Fruit fly (Drosophila melanogaster) whole organism, embryonic: ENCODE data around the gene ppk.

ENCODE experiments used
- Abd-B ChIP-seq: fragments of 200-800 bp; sonication (Bioruptor generic); optimal IDR thresholded peaks from 2 replicates; lab custom pipeline; 2018; ENCODE audit warnings: missing biosample characterization, mild to moderate bottlenecking, missing genetic modification characterization, moderate library complexity
- Atf3 ChIP-seq: fragments of 200-800 bp; sonication (Bioruptor generic); optimal IDR thresholded peaks from 3 replicates; lab custom pipeline; 2016; ENCODE audit warnings: missing biosample characterization, missing genetic modification characterization
- Awh ChIP-seq: fragments of 200-800 bp; sonication (Bioruptor generic); IDR thresholded peaks from 2 replicates; pipeline ENCODE4, ENCODE4 v1.3.6; 2022; ENCODE audit warnings: missing biosample characterization, missing genetic modification characterization
- CG10267 ChIP-seq: fragments of 200-800 bp; sonication (Bioruptor generic); optimal IDR thresholded peaks from 2 replicates; lab custom pipeline; 2018; ENCODE audit warnings: missing biosample characterization, mild to moderate bottlenecking, missing genetic modification characterization, moderate library complexity
- CG12769 ChIP-seq: fragments of 200-800 bp; sonication (Bioruptor generic); optimal IDR thresholded peaks from 2 replicates; lab custom pipeline; 2019; ENCODE audit warnings: missing biosample characterization, mild to moderate bottlenecking, missing genetic modification characterization, moderate library complexity
- CG13424 ChIP-seq: fragments of 200-800 bp; sonication (Bioruptor generic); optimal IDR thresholded peaks from 2 replicates; lab custom pipeline; 2019; ENCODE audit warnings: missing biosample characterization, mild to moderate bottlenecking, missing genetic modification characterization, moderate library complexity
- CG14965 ChIP-seq: fragments of 200-800 bp; sonication (Bioruptor generic); optimal IDR thresholded peaks from 2 replicates; lab custom pipeline; 2016; ENCODE audit warnings: missing biosample characterization, missing genetic modification characterization, borderline replicate concordance
- CG17612 ChIP-seq: fragments of 200-800 bp; sonication (Bioruptor generic); IDR thresholded peaks from 2 replicates; pipeline ENCODE4 v1.3.6; 2022; ENCODE audit warnings: missing biosample characterization, missing genetic modification characterization
- CG2202 ChIP-seq: fragments of 200-800 bp; sonication (Bioruptor generic); optimal IDR thresholded peaks from 2 replicates; lab custom pipeline; 2018; ENCODE audit warnings: missing biosample characterization, mild to moderate bottlenecking, missing genetic modification characterization
- CG4404 ChIP-seq: fragments of 200-800 bp; sonication (Bioruptor generic); IDR thresholded peaks from 2 replicates; pipeline ENCODE4 v1.3.6; 2022; ENCODE audit warnings: missing biosample characterization, missing genetic modification characterization
- CG8290 ChIP-seq, 3 experiments: fragments of 200-800 bp; sonication (Bioruptor generic); optimal IDR thresholded peaks; 2 replicates each; lab custom pipeline; 2016 to 2019; ENCODE audit warnings: missing biosample characterization in 3 of 3, missing genetic modification characterization in 3 of 3, mild to moderate bottlenecking in 2 of 3, moderate library complexity in 1 of 3
- Dp ChIP-seq: fragments of 200-800 bp; sonication (Bioruptor generic); optimal IDR thresholded peaks from 2 replicates; lab custom pipeline; 2018; ENCODE audit warnings: missing biosample characterization, mild to moderate bottlenecking, missing genetic modification characterization, moderate library complexity
- Ets65A ChIP-seq: fragments of 200-800 bp; sonication (Bioruptor generic); peaks from one replicate; lab custom pipeline; 2016; ENCODE audit warnings: missing biosample characterization, missing genetic modification characterization
- Lpt ChIP-seq: fragments of >200 bp; optimal IDR thresholded peaks from 2 replicates; lab custom pipeline; 2018; ENCODE audit warnings: missing biosample characterization, missing genetic modification characterization
- Med ChIP-seq: fragments of 200-800 bp; sonication (Bioruptor generic); peaks from one replicate; lab custom pipeline; 2016; ENCODE audit warnings: missing biosample characterization, missing genetic modification characterization, mild to moderate bottlenecking, inconsistent platforms, moderate library complexity
- Nf-YC ChIP-seq: fragments of 200-800 bp; optimal IDR thresholded peaks from 3 replicates; lab custom pipeline; 2019; ENCODE audit warnings: missing biosample characterization, mild to moderate bottlenecking, missing genetic modification characterization, moderate library complexity
- Taf1 ChIP-seq: fragments of 200-800 bp; sonication (Bioruptor generic); IDR thresholded peaks from 2 replicates; pipeline ENCODE4 v1.3.6; 2022; ENCODE audit warnings: missing biosample characterization, missing genetic modification characterization
- Vsx1 ChIP-seq: fragments of 200-800 bp; sonication (Bioruptor generic); optimal IDR thresholded peaks from 2 replicates; lab custom pipeline; 2017; ENCODE audit warnings: missing biosample characterization, mild to moderate bottlenecking, missing genetic modification characterization, missing genetic modification reagents
- abd-A ChIP-seq: fragments of 200-800 bp; sonication (Bioruptor generic); optimal IDR thresholded peaks from 3 replicates; lab custom pipeline; 2019; ENCODE audit warnings: missing biosample characterization, mild to moderate bottlenecking, missing genetic modification characterization, moderate library complexity
- ara ChIP-seq: fragments of 200-800 bp; sonication (Bioruptor generic); IDR thresholded peaks from 2 replicates; pipeline ENCODE4 v1.3.6; 2022; ENCODE audit warnings: missing biosample characterization, missing genetic modification characterization
- ase ChIP-seq: fragments of 200-800 bp; sonication (Bioruptor generic); IDR thresholded peaks from 3 replicates; pipeline ENCODE4 v1.3.6; 2022; ENCODE audit warnings: missing biosample characterization, missing genetic modification characterization
- chinmo ChIP-seq: fragments of 200-800 bp; sonication (Bioruptor generic); IDR thresholded peaks from 4 replicates; pipeline ENCODE4 v1.3.6; 2022; ENCODE audit warnings: missing biosample characterization, missing genetic modification characterization; ENCODE audit not compliant: partially characterized antibody
- chm ChIP-seq: fragments of 200-800 bp; sonication (Bioruptor generic); IDR thresholded peaks from 2 replicates; pipeline ENCODE4 v1.3.6; 2022; ENCODE audit warnings: missing biosample characterization, missing genetic modification characterization
- crc ChIP-seq: fragments of 200-800 bp; sonication (Bioruptor generic); optimal IDR thresholded peaks from 2 replicates; lab custom pipeline; 2016; ENCODE audit warnings: missing biosample characterization, missing genetic modification characterization
- fu2 ChIP-seq: fragments of 200-800 bp; sonication (Bioruptor generic); optimal IDR thresholded peaks from 2 replicates; lab custom pipeline; 2016; ENCODE audit warnings: missing biosample characterization, missing genetic modification characterization
- lilli ChIP-seq: fragments of 200-800 bp; sonication (Bioruptor generic); optimal IDR thresholded peaks from 3 replicates; lab custom pipeline; 2016; ENCODE audit warnings: missing biosample characterization, missing genetic modification characterization
- oc ChIP-seq: fragments of 200-800 bp; sonication (Bioruptor generic); optimal IDR thresholded peaks from 2 replicates; lab custom pipeline; 2018; ENCODE audit warnings: missing biosample characterization, mild to moderate bottlenecking, missing genetic modification characterization, moderate library complexity
- org-1 ChIP-seq: fragments of 200-800 bp; sonication (Bioruptor generic); optimal IDR thresholded peaks from 2 replicates; lab custom pipeline; 2017; ENCODE audit warnings: missing biosample characterization, missing genetic modification characterization
- prd ChIP-seq, 3 experiments: fragments of >200 bp in 2 of 3; fragments of 200-800 bp in 1 of 3; sonication (Bioruptor generic) in 1 of 3; optimal IDR thresholded peaks in 2 of 3; IDR thresholded peaks in 1 of 3; 2 replicates in 2 of 3; 3 replicates in 1 of 3; pipeline versions ENCODE4 v1.3.6 to Lab custom; 2017 to 2022; ENCODE audit warnings: missing biosample characterization in 1 of 3, missing genetic modification characterization in 1 of 3
- repo ChIP-seq: fragments of 200-800 bp; sonication (Bioruptor generic); optimal IDR thresholded peaks from 2 replicates; lab custom pipeline; 2016; ENCODE audit warnings: missing biosample characterization, missing genetic modification characterization
- sd ChIP-seq: fragments of 200-800 bp; sonication (Bioruptor generic); optimal IDR thresholded peaks from 3 replicates; lab custom pipeline; 2018; ENCODE audit warnings: missing biosample characterization, mild to moderate bottlenecking, missing genetic modification characterization, moderate library complexity
- sr ChIP-seq: fragments of 200-800 bp; sonication (Bioruptor generic); IDR thresholded peaks from 3 replicates; pipeline ENCODE4 v1.3.6; 2022; ENCODE audit warnings: missing biosample characterization, missing genetic modification characterization
- vvl ChIP-seq: fragments of 200-800 bp; sonication (Bioruptor generic); IDR thresholded peaks from 2 replicates; pipeline ENCODE4 v1.3.6; 2022; ENCODE audit warnings: missing biosample characterization, missing genetic modification characterization
- yki ChIP-seq: fragments of >200 bp; optimal IDR thresholded peaks from 3 replicates; lab custom pipeline; 2018

The ppk gene

dm6 chr2L:14422029-14422831 lies 41.3 kb upstream of the ppk start (continued):
- TF ChIP-seq Nf-YC (peak; percentile 12), Dp (GFP tag; lab: Kevin White, UChicago) (no peak), prd (optimal IDR thresholded peaks at IDR 0.05; lab: Kevin White, UChicago) (no peak), prd (GFP tag; IDR thresholded peaks at IDR 0.05; lab: Robert Waterston, UW) (no peak), CG8290 (GFP tag; optimal IDR thresholded peaks at IDR 0.05; lab: Kevin White, UChicago) (no peak), CG8290 (tag; optimal IDR thresholded peaks at IDR 0.05; lab: Kevin White, UChicago) (peak in 1 of 2 experiments; percentile 24), chinmo (GFP tag; lab: Robert Waterston, UW) (peak; percentile 79; the same call in 2 of the 4 replicates), CG12769 (tag; lab: Kevin White, UChicago) (peak; percentile 92), lilli (no peak), Lpt (GFP tag; lab: Kevin White, UChicago) (no peak), fu2 (no peak), Abd-B (GFP tag; lab: Kevin White, UChicago) (peak; percentile 8), abd-A (tag; lab: Kevin White, UChicago) (peak; percentile 100), vvl (peak; percentile 88), oc (tag; lab: Kevin White, UChicago) (peak; percentile 65), chm (peak; percentile 17; the same call in 1 of the 2 replicates)

dm6 chr2L:14417231-14417630 lies 36.3 kb upstream of the ppk start, which contains the start of gene Pburs:
Gene Pburs, minus strand, starts transcription at chr2L:14417331.
- TF ChIP-seq Med (GFP tag; lab: Kevin White, UChicago) (peak; percentile 17), repo (GFP tag; lab: Kevin White, UChicago) (no peak), Ets65A (GFP tag; lab: Kevin White, UChicago) (peak; percentile 60)

dm6 chr2L:14414291-14414893 lies 33.4 kb upstream of the ppk start:
- TF ChIP-seq vvl (0 out of 2 replicates have a peak, but pooled peaks have one; percentile 9), ase (GFP tag; lab: Robert Waterston, UW) (no peak), CG2202 (tag; lab: Kevin White, UChicago) (no peak), org-1 (no peak), Atf3 (GFP tag; lab: Kevin White, UChicago) (no peak), CG10267 (tag; lab: Kevin White, UChicago) (no peak), Vsx1 (GFP tag; lab: Kevin White, UChicago) (peak; percentile 31), sr (GFP tag; lab: Robert Waterston, UW) (peak; percentile 48; the same call in 1 of the 3 replicates), yki (lab: Kevin White, UChicago) (no peak), ara (GFP tag; lab: Robert Waterston, UW) (0 out of 2 replicates have a peak, but pooled peaks have one; percentile 26), oc (tag; lab: Kevin White, UChicago) (peak; percentile 84), Awh (GFP tag; lab: Robert Waterston, UW) (peak; percentile 96), crc (GFP tag; lab: Kevin White, UChicago) (no peak), CG4404 (GFP tag; lab: Robert Waterston, UW) (no peak), abd-A (tag; lab: Kevin White, UChicago) (peak; percentile 95), CG17612 (no peak), CG13424 (tag; lab: Kevin White, UChicago) (no peak), sd (tag; lab: Kevin White, UChicago) (peak; percentile 85), CG14965 (GFP tag; lab: Kevin White, UChicago) (no peak), Taf1 (GFP tag; lab: Robert Waterston, UW) (no peak)
- TF ChIP-seq, all 482 proteins: peak for 8
